Fruit fly (Drosophila melanogaster) Kc167 (cell line): ENCODE results near the gene syd.

ENCODE experiments used
- h ChIP-seq: fragments of >200 bp; optimal IDR thresholded peaks from 3 replicates; lab custom pipeline; 2018; ENCODE audit warnings: missing external identifiers
- insv ChIP-seq: fragments of >200 bp; optimal IDR thresholded peaks from 3 replicates; lab custom pipeline; 2018; ENCODE audit warnings: missing external identifiers
- ttk ChIP-seq: sonication (Bioruptor generic); optimal IDR thresholded peaks from 2 replicates; lab custom pipeline; 2017; ENCODE audit warnings: missing external identifiers

- no peak for TF ChIP-seq h (lab: Kevin White, UChicago)
- TF ChIP-seq insv (lab: Kevin White, UChicago) = no peak
- TF ChIP-seq ttk (lab: Kevin White, UChicago) = no peak
These were observed 449 bp downstream of the syd start for dm6 chr3L:7935409-7935932.
